Worm (Caenorhabditis elegans) whole organism, young adult: ENCODE data around the gene ZK666.1.

ENCODE experiments used
- B0019.2 ChIP-seq: fragments of 200-800 bp; sonication (Bioruptor generic); conservative IDR thresholded peaks from 2 replicates; pipeline ENCODE4 v1.3.6; 2022; ENCODE audit warnings: missing genetic modification reagents, missing genetic modification characterization, missing compliant biosample characterization
- C06A6.2 ChIP-seq: fragments of 200-800 bp; sonication (Bioruptor generic); conservative IDR thresholded peaks from 2 replicates; pipeline ENCODE4 v1.3.6; 2022; ENCODE audit warnings: missing genetic modification characterization, missing compliant biosample characterization
- C17E4.6 ChIP-seq: fragments of 200-800 bp; sonication (Bioruptor generic); IDR thresholded peaks from 2 replicates; pipeline ENCODE4 v1.3.6; 2022; ENCODE audit warnings: missing genetic modification reagents, missing genetic modification characterization, missing compliant biosample characterization
- F33H1.4 ChIP-seq: fragments of 200-800 bp; sonication (Bioruptor generic); IDR thresholded peaks from 2 replicates; pipeline ENCODE4 v1.3.6; 2022; ENCODE audit warnings: missing genetic modification reagents, missing genetic modification characterization, missing compliant biosample characterization
- F49E8.2 ChIP-seq: sonication (generic microtip); optimal IDR thresholded peaks from 3 replicates; lab custom pipeline; 2017; ENCODE audit warnings: missing genetic modification characterization, mild to moderate bottlenecking, missing compliant biosample characterization, antibody characterized with exemption, moderate library complexity; ENCODE audit not compliant: insufficient read depth
- T07F8.4 ChIP-seq: sonication (generic microtip); optimal IDR thresholded peaks from 2 replicates; lab custom pipeline; 2016; ENCODE audit warnings: mild to moderate bottlenecking, missing genetic modification characterization, moderate library complexity, missing compliant biosample characterization
- T26A5.8 ChIP-seq: sonication (generic microtip); optimal IDR thresholded peaks from 2 replicates; lab custom pipeline; 2016; ENCODE audit warnings: missing genetic modification characterization, missing compliant biosample characterization
- aptf-3 ChIP-seq: fragments of 200-800 bp; sonication (Bioruptor generic); IDR thresholded peaks from 2 replicates; pipeline ENCODE4 v1.3.6; 2022; ENCODE audit warnings: missing genetic modification characterization, missing compliant biosample characterization
- attf-5 ChIP-seq: fragments of 200-800 bp; sonication (Bioruptor generic); optimal IDR thresholded peaks from 2 replicates; lab custom pipeline; 2018; ENCODE audit warnings: mild to moderate bottlenecking, missing genetic modification characterization, missing compliant biosample characterization
- attf-6 ChIP-seq: fragments of 200-800 bp; sonication (Bioruptor generic); IDR thresholded peaks from 2 replicates; pipeline ENCODE4 v1.3.6; 2022; ENCODE audit warnings: missing genetic modification reagents, missing genetic modification characterization, missing compliant biosample characterization
- cebp-1 ChIP-seq, 2 experiments: fragments of 200-800 bp in 1 of 2; sonication (Bioruptor generic) in 1 of 2; sonication (generic microtip) in 1 of 2; IDR thresholded peaks in 1 of 2; optimal IDR thresholded peaks in 1 of 2; 2 replicates each; pipeline versions ENCODE4 v1.3.6 to Lab custom; 2017 to 2022; ENCODE audit warnings: missing compliant biosample characterization in 2 of 2, missing genetic modification characterization in 2 of 2, mild to moderate bottlenecking in 1 of 2, missing genetic modification reagents in 1 of 2, moderate library complexity in 1 of 2
- ceh-58 ChIP-seq: fragments of 200-800 bp; sonication (Bioruptor generic); IDR thresholded peaks from 2 replicates; pipeline ENCODE4 v1.3.6; 2022; ENCODE audit warnings: missing genetic modification characterization, missing compliant biosample characterization
- ceh-79 ChIP-seq: sonication (generic microtip); optimal IDR thresholded peaks from 2 replicates; lab custom pipeline; 2017; ENCODE audit warnings: mild to moderate bottlenecking, missing genetic modification characterization, missing compliant biosample characterization
- dpff-1 ChIP-seq: sonication (generic microtip); optimal IDR thresholded peaks from 2 replicates; lab custom pipeline; 2017; ENCODE audit warnings: mild to moderate bottlenecking, missing genetic modification characterization, missing compliant biosample characterization
- efl-1 ChIP-seq: fragments of 150-350 bp; optimal IDR thresholded peaks from 2 replicates; lab custom pipeline; 2014; ENCODE audit warnings: missing biosample characterization, missing genetic modification reagents, missing genetic modification characterization
- hmg-1.2 ChIP-seq: fragments of 200-800 bp; sonication (Bioruptor generic); IDR thresholded peaks from 2 replicates; pipeline ENCODE4 v1.3.6; 2022; ENCODE audit warnings: missing genetic modification reagents, missing genetic modification characterization, missing compliant biosample characterization
- hsf-1 ChIP-seq: fragments of 200-800 bp; sonication (Bioruptor generic); IDR thresholded peaks from 2 replicates; pipeline ENCODE4 v1.3.6; 2022; ENCODE audit warnings: missing genetic modification reagents, missing genetic modification characterization, missing compliant biosample characterization
- lin-26 ChIP-seq: fragments of 200-800 bp; sonication (Bioruptor generic); IDR thresholded peaks from 2 replicates; pipeline ENCODE4 v1.3.6; 2022; ENCODE audit warnings: missing genetic modification reagents, missing genetic modification characterization, missing compliant biosample characterization
- lsl-1 ChIP-seq: fragments of 200-800 bp; sonication (Bioruptor generic); optimal IDR thresholded peaks from 2 replicates; lab custom pipeline; 2018; ENCODE audit warnings: mild to moderate bottlenecking, missing genetic modification characterization, moderate library complexity, missing compliant biosample characterization
- mxl-1 ChIP-seq: sonication (generic microtip); optimal IDR thresholded peaks from 2 replicates; lab custom pipeline; 2016; ENCODE audit warnings: missing genetic modification characterization, missing compliant biosample characterization
- nfya-1 ChIP-seq: sonication (generic microtip); optimal IDR thresholded peaks from 2 replicates; lab custom pipeline; 2017; ENCODE audit warnings: antibody characterized with exemption, missing compliant biosample characterization, missing genetic modification characterization, borderline replicate concordance; ENCODE audit not compliant: insufficient read depth
- nhr-179 ChIP-seq: sonication (generic microtip); optimal IDR thresholded peaks from 2 replicates; lab custom pipeline; 2016; ENCODE audit warnings: mild to moderate bottlenecking, missing genetic modification characterization, missing compliant biosample characterization
- nhr-80 ChIP-seq: sonication (generic microtip); optimal IDR thresholded peaks from 2 replicates; lab custom pipeline; 2016; ENCODE audit warnings: missing genetic modification characterization, missing compliant biosample characterization
- nhr-90 ChIP-seq: sonication (generic microtip); optimal IDR thresholded peaks from 2 replicates; lab custom pipeline; 2016; ENCODE audit warnings: missing genotype, mild to moderate bottlenecking, missing genetic modification characterization, missing compliant biosample characterization
- rcor-1 ChIP-seq: fragments of 200-800 bp; sonication (Bioruptor generic); IDR thresholded peaks from 2 replicates; pipeline ENCODE4 v1.3.6; 2022; ENCODE audit warnings: missing genetic modification reagents, missing genetic modification characterization, missing compliant biosample characterization
- tlf-1 ChIP-seq: fragments of 200-800 bp; sonication (Bioruptor generic); optimal IDR thresholded peaks from 2 replicates; lab custom pipeline; 2018; ENCODE audit warnings: mild to moderate bottlenecking, missing genetic modification characterization, missing compliant biosample characterization
- unc-62 ChIP-seq: fragments of 150-350 bp; optimal IDR thresholded peaks from 2 replicates; lab custom pipeline; 2014; ENCODE audit warnings: missing biosample characterization, missing genetic modification reagents, missing genetic modification characterization

ZK666.1 gene

DNA sequence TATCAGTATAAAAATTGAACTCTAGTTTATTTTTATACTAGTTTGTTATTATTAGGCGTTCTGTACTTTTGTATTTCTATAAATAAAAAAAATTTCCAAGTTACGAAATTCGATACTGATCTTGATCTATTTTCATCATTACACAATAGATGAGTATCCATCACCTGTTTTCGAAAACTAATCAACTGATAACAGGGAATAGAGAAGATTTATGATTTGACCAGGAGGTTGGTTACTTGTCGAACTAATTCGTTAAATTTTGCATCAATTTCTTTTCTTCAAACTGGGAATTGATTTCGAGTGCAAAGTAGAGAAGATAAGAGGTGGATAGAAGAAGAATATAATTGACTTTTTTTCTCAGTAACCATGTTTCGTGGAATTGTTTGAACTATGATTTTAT, 44.3 kb upstream of the ZK666.1 start:
- TF ChIP-seq T07F8.4 (tag; lab: Kevin White, UChicago) (no peak), cebp-1 (GFP tag; IDR thresholded peaks at IDR 0.05; lab: Robert Waterston, UW) (no peak), cebp-1 (tag; optimal IDR thresholded peaks at IDR 0.05; lab: Kevin White, UChicago) (peak; percentile 15), T26A5.8 (tag; lab: Kevin White, UChicago) (no peak)

DNA sequence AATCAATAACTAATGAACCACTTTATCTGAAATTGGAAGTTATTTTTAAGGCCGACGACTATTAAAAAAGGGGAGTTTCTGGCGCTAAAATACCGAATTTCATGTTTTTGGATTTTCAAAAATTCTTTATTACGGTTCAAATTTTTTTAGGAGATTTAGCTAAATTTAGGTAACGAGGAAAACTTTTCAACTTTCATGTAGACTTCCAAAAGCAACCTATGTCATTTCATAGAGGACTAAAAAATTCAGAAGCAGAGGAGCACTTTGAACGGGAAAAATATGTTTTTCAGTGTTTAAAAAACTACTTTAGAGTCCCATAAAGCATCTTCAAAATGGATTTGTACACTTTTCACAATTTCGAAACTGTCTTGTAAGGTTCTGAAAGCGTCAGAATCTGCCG, 42.2 kb upstream of the ZK666.1 start:
- TF ChIP-seq C17E4.6 (GFP tag; lab: Robert Waterston, UW) (no peak), lsl-1 (no peak), cebp-1 (GFP tag; IDR thresholded peaks at IDR 0.05; lab: Robert Waterston, UW) (no peak), cebp-1 (tag; optimal IDR thresholded peaks at IDR 0.05; lab: Kevin White, UChicago) (peak; percentile 3), attf-5 (GFP tag; lab: Kevin White, UChicago) (no peak), nhr-179 (tag; lab: Kevin White, UChicago) (no peak)

DNA sequence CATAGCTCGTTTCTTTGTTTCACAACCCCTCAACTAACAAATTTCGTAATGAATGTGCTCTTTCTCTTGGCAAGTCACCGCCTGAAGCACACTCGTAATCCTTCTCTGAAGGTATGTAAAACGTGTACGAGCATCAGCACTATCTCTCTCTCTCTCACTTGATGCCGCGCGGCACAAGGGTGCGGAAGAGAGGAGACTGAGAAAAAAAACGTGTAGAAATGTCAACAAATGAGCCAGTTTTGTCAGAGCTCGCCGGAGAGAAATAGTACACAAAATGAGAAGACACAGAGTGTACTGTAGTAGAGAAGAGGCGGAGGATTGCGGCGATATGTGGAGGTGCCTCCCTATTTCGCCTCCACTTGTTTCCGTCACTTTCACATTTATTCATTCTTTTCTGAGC, 39.1 kb upstream of the ZK666.1 start, which contains the start of gene F59B10.3:
F59B10.3 (plus strand) TSS at position 301 of the 400 bp plus-strand sequence.
- no peak for TF ChIP-seq F33H1.4 (GFP tag; lab: Robert Waterston, UW)
- TF ChIP-seq cebp-1 (GFP tag; IDR thresholded peaks at IDR 0.05; lab: Robert Waterston, UW): no peak
- peak; percentile 1 for TF ChIP-seq cebp-1 (tag; optimal IDR thresholded peaks at IDR 0.05; lab: Kevin White, UChicago)

DNA sequence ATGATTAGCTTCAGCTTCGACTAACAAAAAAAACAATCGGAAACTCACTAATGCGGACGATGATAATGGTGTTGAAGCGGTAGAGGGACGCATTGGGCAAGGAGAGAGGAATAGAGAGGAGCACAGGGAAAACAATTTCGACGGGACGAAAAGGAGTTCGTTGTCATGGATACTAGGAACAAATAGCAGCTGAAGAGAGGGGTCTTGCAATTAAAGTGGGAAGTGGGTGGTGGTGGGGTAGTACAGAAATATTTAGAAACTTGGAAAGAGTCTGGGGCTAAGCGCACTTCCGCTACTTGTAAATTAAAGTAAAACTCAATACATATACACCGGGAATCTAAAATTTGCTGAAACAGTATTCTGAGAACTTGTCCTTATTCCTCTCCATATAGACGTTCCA, 38.6 kb upstream of the ZK666.1 start, which contains the start of gene F59B10.2:
F59B10.2 (minus strand) TSS at position 101 of the 400 bp plus-strand sequence.
- TF ChIP-seq hsf-1 (GFP tag; lab: Robert Waterston, UW) (no peak), ceh-58 (GFP tag; lab: Robert Waterston, UW) (no peak), nhr-80 (tag; lab: Kevin White, UChicago) (no peak), aptf-3 (GFP tag; lab: Robert Waterston, UW) (no peak), hmg-1.2 (GFP tag; lab: Robert Waterston, UW) (no peak), lin-26 (GFP tag; lab: Robert Waterston, UW) (no peak), nhr-179 (tag; lab: Kevin White, UChicago) (no peak)

DNA sequence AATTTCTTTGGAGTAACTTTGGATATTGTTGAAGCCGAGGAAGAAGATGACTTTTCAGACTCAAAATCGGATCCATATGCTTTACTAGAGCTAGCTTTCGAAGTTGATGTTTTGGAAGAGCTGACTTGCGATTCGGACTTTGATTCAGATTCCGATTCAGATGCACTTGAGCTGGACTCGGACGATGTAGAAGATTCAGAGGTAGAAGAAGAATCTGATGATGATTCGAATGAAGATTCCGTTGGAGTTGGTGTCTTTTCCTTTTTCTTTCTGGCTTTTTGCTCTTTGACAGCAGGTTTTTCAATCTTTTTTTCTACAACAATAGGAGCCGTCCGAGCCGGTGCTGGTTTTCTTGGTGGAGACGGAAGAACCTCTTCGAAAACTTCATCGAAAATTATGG, 36.8 kb upstream of the ZK666.1 start:
- TF ChIP-seq nhr-90: no peak
- no peak for TF ChIP-seq B0019.2 (GFP tag; lab: Robert Waterston, UW)
- no peak for TF ChIP-seq nfya-1 (tag; lab: Kevin White, UChicago)
- no peak for TF ChIP-seq mxl-1 (tag; lab: Kevin White, UChicago)
- no peak for TF ChIP-seq C06A6.2
- TF ChIP-seq F49E8.2: no peak
- no peak for TF ChIP-seq ceh-79 (tag; lab: Kevin White, UChicago)
- TF ChIP-seq rcor-1 (GFP tag; lab: Robert Waterston, UW): no peak
- TF ChIP-seq tlf-1 (GFP tag; lab: Kevin White, UChicago): no peak
- TF ChIP-seq efl-1 (GFP tag; lab: Kevin White, UChicago): no peak
- TF ChIP-seq aptf-3 (GFP tag; lab: Robert Waterston, UW): no peak
- TF ChIP-seq unc-62 (GFP tag; lab: Kevin White, UChicago): no peak

DNA sequence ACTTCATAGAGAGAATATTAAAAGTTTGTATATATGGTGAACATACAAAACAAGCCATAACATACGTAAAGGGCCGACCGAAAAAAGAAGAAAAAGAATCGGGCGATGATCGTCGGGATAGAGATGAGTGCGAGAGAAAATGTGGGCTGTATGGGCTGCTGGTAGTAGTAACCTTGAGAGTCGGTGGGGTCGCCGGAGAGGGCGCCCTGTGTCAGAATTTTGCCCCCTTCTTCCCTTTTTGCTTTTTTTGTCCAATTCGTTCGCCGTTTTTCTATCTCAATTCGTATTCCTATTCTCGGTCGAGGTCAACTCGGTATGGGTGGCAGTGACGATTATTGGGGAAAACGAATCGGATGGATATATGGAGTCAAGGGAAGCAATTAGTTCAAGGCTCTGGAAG, 34.8 kb upstream of the ZK666.1 start:
- TF ChIP-seq attf-6 (GFP tag; lab: Robert Waterston, UW): no peak

DNA sequence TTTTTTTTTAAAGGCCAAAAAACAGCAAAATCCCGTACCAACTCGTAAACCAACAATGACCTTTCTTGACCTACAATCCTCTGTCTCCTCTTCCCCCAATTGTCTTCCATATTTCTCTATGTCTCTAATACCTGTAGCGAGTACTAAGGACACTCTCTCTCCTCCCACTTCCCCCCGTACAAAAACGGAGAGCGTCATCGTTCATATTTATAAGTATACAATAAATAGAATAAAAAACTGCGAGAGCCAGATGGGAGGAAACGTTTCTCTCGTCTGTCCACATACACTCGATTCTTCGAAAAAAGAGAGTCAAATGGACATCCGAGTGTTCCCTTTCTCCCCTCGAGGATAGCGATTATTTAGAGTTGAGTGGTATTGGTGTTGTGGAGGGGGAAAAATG, 33.6 kb upstream of the ZK666.1 start:
- TF ChIP-seq dpff-1 (tag; lab: Kevin White, UChicago): no peak
- peak; percentile 17; the same call in 1 of the 2 replicates for TF ChIP-seq hmg-1.2 (GFP tag; lab: Robert Waterston, UW)
